Fruit fly (Drosophila melanogaster) whole organism: Measurements from ENCODE around the gene CG33108.

ENCODE experiments used
- CG8478 ChIP-seq: fragments of >200 bp; optimal IDR thresholded peaks from 2 replicates; lab custom pipeline; 2018; ENCODE audit warnings: inconsistent platforms
- Dll ChIP-seq: fragments of >200 bp; optimal IDR thresholded peaks from 2 replicates; lab custom pipeline; 2017
- EcR ChIP-seq, 2 experiments: fragments of >200 bp; optimal IDR thresholded peaks; 2 replicates each; lab custom pipeline; 2017; ENCODE audit warnings: missing biosample characterization in 2 of 2, missing genetic modification characterization in 2 of 2, missing genetic modification reagents in 2 of 2
- pan ChIP-seq: fragments of >200 bp; optimal IDR thresholded peaks from 2 replicates; lab custom pipeline; 2017
- usp ChIP-seq: fragments of >200 bp; optimal IDR thresholded peaks from 2 replicates; lab custom pipeline; 2017; ENCODE audit warnings: missing biosample characterization, missing genetic modification characterization, mixed read lengths

DNA sequence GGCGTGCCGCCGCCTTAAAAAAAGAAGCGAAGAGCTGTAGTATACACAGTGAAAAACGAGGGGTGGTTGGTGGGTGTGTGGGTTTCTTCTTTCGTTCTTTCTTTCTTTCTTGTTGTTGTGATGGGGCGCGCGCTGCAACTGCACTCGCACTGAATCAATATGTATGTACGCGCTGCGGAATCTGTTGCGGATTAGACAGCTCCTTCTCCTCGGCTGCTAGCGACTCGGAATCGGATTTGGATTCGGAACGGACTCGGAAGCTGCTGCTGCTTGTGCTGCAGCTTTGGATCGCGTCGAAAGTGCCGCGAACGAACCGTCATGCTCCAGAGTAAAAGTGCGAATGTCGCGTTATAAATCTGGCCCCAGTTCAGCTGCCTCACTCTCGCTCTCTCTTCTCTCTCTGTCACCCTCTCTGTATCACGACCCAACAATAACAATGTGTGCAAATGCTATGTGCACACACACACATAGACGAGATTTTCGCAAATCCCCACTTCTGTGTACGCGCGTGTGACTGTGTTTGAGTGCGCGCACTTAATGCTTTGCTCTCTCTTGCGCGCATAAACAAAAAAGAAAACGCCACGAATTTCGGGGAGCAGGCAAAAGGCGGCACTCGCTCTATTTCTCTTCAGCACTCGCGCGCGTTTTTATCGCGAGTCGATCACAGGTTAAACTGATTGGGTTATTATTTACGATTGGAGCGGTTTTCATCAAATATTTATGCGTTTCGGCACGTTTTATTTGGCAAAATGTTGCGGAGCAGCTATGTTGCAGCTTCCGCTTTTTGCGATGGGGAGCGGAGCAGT lies 35.8 kb downstream of the CG33108 start:
- peak; percentile 2 for TF ChIP-seq CG8478
- TF ChIP-seq pan (lab: Kevin White, UChicago) = no peak
- no peak for TF ChIP-seq Dll (lab: Kevin White, UChicago)
- TF ChIP-seq usp (GFP tag; lab: Kevin White, UChicago) = no peak
- TF ChIP-seq EcR (GFP tag; optimal IDR thresholded peaks at IDR 0.05; lab: Kevin White, UChicago) = no peak
